Fruit fly (Drosophila melanogaster) Kc167 (cell line): ENCODE data around the gene Cpr65Au.

Source experiments
- Myc ChIP-seq: fragments of >200 bp; optimal IDR thresholded peaks from 2 replicates; lab custom pipeline; 2017; ENCODE audit warnings: missing external identifiers
- Sin3A ChIP-seq: fragments of >200 bp; optimal IDR thresholded peaks from 2 replicates; lab custom pipeline; 2018; ENCODE audit warnings: missing external identifiers
- h ChIP-seq: fragments of >200 bp; optimal IDR thresholded peaks from 3 replicates; lab custom pipeline; 2018; ENCODE audit warnings: missing external identifiers
- insv ChIP-seq: fragments of >200 bp; optimal IDR thresholded peaks from 3 replicates; lab custom pipeline; 2018; ENCODE audit warnings: missing external identifiers
- psq ChIP-seq: fragments of >200 bp; optimal IDR thresholded peaks from 2 replicates; lab custom pipeline; 2017; ENCODE audit warnings: missing external identifiers
- ttk ChIP-seq: sonication (Bioruptor generic); optimal IDR thresholded peaks from 2 replicates; lab custom pipeline; 2017; ENCODE audit warnings: missing external identifiers

Gene Cpr65Au

dm6 chr3L:6135174-6135573 is 3.3 kb upstream of the Cpr65Au start, which contains the start of gene Lcp65Ag1:
Gene Lcp65Ag1 (minus strand): TSS chr3L:6135274.
- TF ChIP-seq ttk (lab: Kevin White, UChicago), result no peak
- TF ChIP-seq insv (lab: Kevin White, UChicago), result no peak
- no peak for TF ChIP-seq Sin3A (lab: Kevin White, UChicago)
- TF ChIP-seq psq (lab: Kevin White, UChicago), result no peak
- no peak for TF ChIP-seq h
- no peak for TF ChIP-seq Myc (lab: Kevin White, UChicago)

dm6 chr3L:6133546-6133945 is 1.6 kb upstream of the Cpr65Au start, which contains the start of gene Lcp65Ag2:
Gene Lcp65Ag2 (minus strand): TSS chr3L:6133593.
- no peak for TF ChIP-seq ttk (lab: Kevin White, UChicago)
- TF ChIP-seq Myc (lab: Kevin White, UChicago), result no peak
- TF ChIP-seq insv (lab: Kevin White, UChicago), result no peak
- TF ChIP-seq Sin3A (lab: Kevin White, UChicago), result no peak
- no peak for TF ChIP-seq psq (lab: Kevin White, UChicago)
- TF ChIP-seq h, result no peak

DNA sequence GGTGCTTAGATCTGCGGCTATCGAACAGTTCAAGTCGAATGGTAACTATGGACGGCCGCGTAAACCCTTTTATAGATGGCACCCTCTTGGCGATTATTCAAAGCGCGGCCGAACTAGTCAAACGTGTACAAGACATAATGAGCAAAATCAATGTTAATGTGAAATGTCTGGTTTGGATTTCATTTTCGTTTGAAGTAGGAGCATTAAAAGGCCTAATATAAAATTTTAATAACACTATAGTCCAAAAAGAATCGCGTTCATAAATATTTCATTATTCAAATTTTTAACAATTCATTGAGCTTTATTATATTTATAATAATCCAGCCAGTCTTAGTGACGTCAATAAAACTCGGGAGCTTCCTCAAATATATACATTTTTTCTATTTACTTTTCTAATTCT is 965 bp downstream of the Cpr65Au start, which contains the start of gene Lcp65Ag3:
Gene Lcp65Ag3, minus strand, starts transcription at position 46 of the 400 bp plus-strand sequence.
- TF ChIP-seq Myc (lab: Kevin White, UChicago), result no peak
- TF ChIP-seq psq (lab: Kevin White, UChicago), result no peak
- no peak for TF ChIP-seq h
- no peak for TF ChIP-seq ttk (lab: Kevin White, UChicago)
- no peak for TF ChIP-seq Sin3A (lab: Kevin White, UChicago)
- TF ChIP-seq insv (lab: Kevin White, UChicago), result no peak

DNA sequence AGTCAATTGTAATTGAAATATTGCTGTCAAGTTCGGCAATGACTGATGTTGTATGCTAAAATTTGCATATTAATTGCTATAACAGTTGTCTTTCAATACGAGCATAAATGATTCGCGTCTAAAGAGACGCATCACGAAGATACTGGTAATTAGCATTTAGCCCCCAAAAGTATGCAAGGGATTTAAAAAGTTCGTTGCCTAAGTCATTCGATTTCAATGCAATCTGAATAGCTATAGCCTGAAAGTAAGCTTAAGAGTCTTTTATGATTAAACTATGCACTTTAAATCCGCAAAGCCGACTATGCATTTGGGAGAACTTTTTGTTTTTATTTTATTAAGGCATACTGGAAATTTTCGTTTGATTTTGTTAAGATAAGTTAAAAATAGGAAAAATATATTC is 2.3 kb downstream of the Cpr65Au start:
- TF ChIP-seq ttk (lab: Kevin White, UChicago), result no peak
- no peak for TF ChIP-seq psq (lab: Kevin White, UChicago)
- TF ChIP-seq insv (lab: Kevin White, UChicago), result no peak
- no peak for TF ChIP-seq Myc (lab: Kevin White, UChicago)
- TF ChIP-seq h, result no peak
- TF ChIP-seq Sin3A (lab: Kevin White, UChicago), result no peak

dm6 chr3L:6125409-6125689 is 6.6 kb downstream of the Cpr65Au start:
- TF ChIP-seq psq (lab: Kevin White, UChicago) (no peak), h (no peak), ttk (lab: Kevin White, UChicago) (no peak), insv (lab: Kevin White, UChicago) (no peak), Myc (lab: Kevin White, UChicago) (no peak), Sin3A (lab: Kevin White, UChicago) (no peak)

DNA sequence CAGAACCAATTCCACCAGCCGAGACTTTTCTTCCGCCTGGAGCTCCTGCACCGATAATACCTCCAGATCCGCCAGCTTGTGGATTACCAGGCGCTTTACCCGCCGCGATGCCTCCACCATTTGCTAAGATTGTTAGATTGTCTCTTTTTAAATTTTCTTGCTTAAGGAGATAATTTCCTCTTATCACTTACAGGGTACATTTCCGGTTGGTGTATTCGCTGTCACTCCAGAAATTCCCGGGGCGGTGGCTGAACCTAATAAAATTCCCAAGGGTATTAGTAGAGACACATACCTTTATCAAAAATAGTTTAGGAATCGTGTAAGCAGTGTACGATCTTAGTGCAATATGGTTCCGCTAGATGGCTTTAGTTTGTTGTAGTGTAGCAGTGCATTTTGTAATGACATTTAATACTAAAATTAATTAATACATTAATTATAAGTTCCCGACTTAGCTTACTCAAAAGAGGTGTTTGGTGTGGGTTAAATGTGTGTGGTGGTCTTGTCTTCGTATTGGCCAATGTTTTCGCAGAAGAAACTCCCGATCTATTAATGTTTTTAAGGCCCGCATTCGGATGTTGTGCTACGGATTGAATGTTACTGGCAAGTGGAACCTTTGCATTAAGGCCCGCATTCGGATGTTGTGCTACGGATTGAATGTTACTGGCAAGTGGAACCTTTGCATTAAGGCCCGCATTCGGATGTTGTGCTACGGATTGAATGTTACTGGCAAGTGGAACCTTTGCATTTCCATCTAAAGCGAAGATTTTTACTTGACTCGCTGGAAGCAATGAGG is 7.1 kb downstream of the Cpr65Au start:
- TF ChIP-seq Myc (lab: Kevin White, UChicago), result no peak
- TF ChIP-seq psq (lab: Kevin White, UChicago), result no peak
- no peak for TF ChIP-seq insv (lab: Kevin White, UChicago)
- TF ChIP-seq h, result no peak
- TF ChIP-seq Sin3A (lab: Kevin White, UChicago), result no peak
- no peak for TF ChIP-seq ttk (lab: Kevin White, UChicago)

dm6 chr3L:6116881-6117280 is 15.0 kb downstream of the Cpr65Au start:
- no peak for TF ChIP-seq Sin3A (lab: Kevin White, UChicago)
- TF ChIP-seq insv (lab: Kevin White, UChicago), result no peak
- TF ChIP-seq Myc (lab: Kevin White, UChicago), result no peak
- no peak for TF ChIP-seq psq (lab: Kevin White, UChicago)
- no peak for TF ChIP-seq h
- TF ChIP-seq ttk (lab: Kevin White, UChicago), result no peak

dm6 chr3L:6115505-6115904 is 16.4 kb downstream of the Cpr65Au start:
- TF ChIP-seq psq (lab: Kevin White, UChicago) (no peak), h (no peak), Sin3A (lab: Kevin White, UChicago) (no peak), ttk (lab: Kevin White, UChicago) (no peak), Myc (lab: Kevin White, UChicago) (no peak), insv (lab: Kevin White, UChicago) (no peak)

- TF ChIP-seq psq (lab: Kevin White, UChicago), result no peak
- TF ChIP-seq h, result no peak
- TF ChIP-seq ttk (lab: Kevin White, UChicago), result no peak
- no peak for TF ChIP-seq Myc (lab: Kevin White, UChicago)
- no peak for TF ChIP-seq Sin3A (lab: Kevin White, UChicago)
- no peak for TF ChIP-seq insv (lab: Kevin White, UChicago)
Observed at dm6 chr3L:6111458-6111857, 20.5 kb downstream of the Cpr65Au start.

DNA sequence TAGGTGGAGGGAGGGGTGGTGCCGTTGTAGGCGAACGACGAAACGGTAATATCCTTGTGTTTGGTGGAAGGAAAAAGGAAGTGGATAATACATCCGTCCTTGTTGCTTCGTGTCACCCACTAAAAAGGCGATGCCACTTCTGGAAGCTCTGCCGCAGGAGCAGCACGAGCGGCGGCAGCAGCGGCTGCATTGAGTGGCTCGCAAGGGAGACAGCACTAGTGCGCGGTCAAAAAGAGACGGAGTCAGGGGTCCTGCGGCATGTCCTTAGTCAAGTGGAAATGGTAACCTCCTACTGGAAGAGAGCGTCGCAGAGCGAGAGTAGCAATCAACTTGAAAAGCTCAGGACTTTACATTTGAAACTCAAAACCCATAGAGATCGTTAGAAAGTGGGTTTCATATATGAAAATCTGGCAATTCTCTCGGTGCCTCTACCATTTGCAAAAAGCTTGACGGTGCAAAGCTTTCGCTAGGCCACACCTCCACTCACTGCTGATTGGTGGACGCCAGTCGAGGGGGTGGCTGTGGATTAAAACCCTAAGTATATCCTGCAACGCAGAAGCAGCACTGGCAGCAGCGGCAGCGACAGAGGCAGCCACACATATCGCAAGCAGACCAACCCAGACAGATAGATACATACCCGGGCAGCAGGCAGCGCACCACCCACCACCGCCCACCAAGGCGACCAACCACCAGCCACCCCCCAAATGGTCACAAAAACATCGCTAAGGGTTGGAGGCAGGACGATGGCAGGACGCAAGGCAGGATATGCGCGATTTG is 21.0 kb downstream of the Cpr65Au start:
- TF ChIP-seq h, result no peak
- no peak for TF ChIP-seq insv (lab: Kevin White, UChicago)
- TF ChIP-seq Sin3A (lab: Kevin White, UChicago), result no peak
- TF ChIP-seq ttk (lab: Kevin White, UChicago), result no peak
- TF ChIP-seq Myc (lab: Kevin White, UChicago), result no peak
- TF ChIP-seq psq (lab: Kevin White, UChicago), result no peak

- TF ChIP-seq ttk (lab: Kevin White, UChicago) (no peak), h (no peak), Myc (lab: Kevin White, UChicago) (no peak), psq (lab: Kevin White, UChicago) (no peak), Sin3A (lab: Kevin White, UChicago) (no peak), insv (lab: Kevin White, UChicago) (no peak)
Observed at dm6 chr3L:6108264-6109060, 23.4 kb downstream of the Cpr65Au start.
